Worm (Caenorhabditis elegans) whole organism, L1 larva: ENCODE results near the gene daam-1.
A peak's percentile ranks its signal among the peaks of the same experiment; 100 is the strongest.

ENCODE experiments used
- C16A3.4 ChIP-seq: fragments of 150-350 bp; optimal IDR thresholded peaks from 2 replicates; lab custom pipeline; 2014; ENCODE audit warnings: missing biosample characterization, missing genetic modification characterization
- C34B4.2 ChIP-seq: sonication (generic microtip); optimal IDR thresholded peaks from 2 replicates; lab custom pipeline; 2017; ENCODE audit warnings: mild to moderate bottlenecking, missing genetic modification characterization, missing compliant biosample characterization
- F16B12.6 ChIP-seq: fragments of 150-350 bp; optimal IDR thresholded peaks from 2 replicates; lab custom pipeline; 2014; ENCODE audit warnings: missing biosample characterization, missing genetic modification characterization
- Y116A8C.19 ChIP-seq: sonication (generic microtip); optimal IDR thresholded peaks from 2 replicates; lab custom pipeline; 2016; ENCODE audit warnings: missing compliant biosample characterization, missing genetic modification characterization, borderline replicate concordance
- aha-1 ChIP-seq: fragments of 150-350 bp; optimal IDR thresholded peaks from 2 replicates; lab custom pipeline; 2014; ENCODE audit warnings: missing biosample characterization, missing genetic modification characterization
- aly-2 ChIP-seq: fragments of 150-350 bp; optimal IDR thresholded peaks from 2 replicates; lab custom pipeline; 2014; ENCODE audit warnings: missing biosample characterization, missing genetic modification characterization
- ama-1 ChIP-seq: fragments of 150-350 bp; optimal IDR thresholded peaks from 2 replicates; lab custom pipeline; 2014
- blmp-1 ChIP-seq: fragments of 150-350 bp; optimal IDR thresholded peaks from 2 replicates; lab custom pipeline; 2014; ENCODE audit warnings: missing biosample characterization, missing genetic modification characterization
- ceh-82 ChIP-seq, 3 experiments: fragments of 150-350 bp in 1 of 3; sonication (generic microtip) in 2 of 3; optimal IDR thresholded peaks; 2 replicates each; lab custom pipeline; 2014 to 2017; ENCODE audit warnings: missing biosample characterization in 3 of 3, missing genetic modification characterization in 3 of 3
- dpl-1 ChIP-seq, 3 experiments: fragments of 150-350 bp in 2 of 3; sonication (generic microtip) in 1 of 3; optimal IDR thresholded peaks; 2 replicates each; lab custom pipeline; 2014 to 2017; ENCODE audit warnings: missing biosample characterization in 3 of 3, missing genetic modification characterization in 3 of 3, missing genetic modification reagents in 3 of 3
- efl-1 ChIP-seq, 4 experiments: fragments of 150-350 bp; optimal IDR thresholded peaks in 3 of 4; peaks in 1 of 4; 1 replicate in 1 of 4; 2 replicates in 3 of 4; lab custom pipeline; 2014; ENCODE audit warnings: missing biosample characterization in 2 of 4, missing genetic modification characterization in 2 of 4, missing genetic modification reagents in 2 of 4
- egl-13 ChIP-seq: sonication (generic microtip); optimal IDR thresholded peaks from 2 replicates; lab custom pipeline; 2016; ENCODE audit warnings: missing genotype, missing genetic modification reagents, missing genetic modification characterization, missing compliant biosample characterization
- elt-2 ChIP-seq: sonication (generic microtip); optimal IDR thresholded peaks from 2 replicates; lab custom pipeline; 2016; ENCODE audit warnings: missing genetic modification characterization, mild to moderate bottlenecking, inconsistent platforms, missing compliant biosample characterization, missing genetic modification reagents
- fkh-10 ChIP-seq: sonication (generic microtip); optimal IDR thresholded peaks from 2 replicates; lab custom pipeline; 2017; ENCODE audit warnings: missing biosample characterization, missing genetic modification reagents, missing genetic modification characterization
- fkh-8 ChIP-seq: sonication (generic microtip); optimal IDR thresholded peaks from 2 replicates; lab custom pipeline; 2016; ENCODE audit warnings: mild to moderate bottlenecking, missing genetic modification characterization, missing compliant biosample characterization
- irx-1 ChIP-seq: sonication (generic microtip); optimal IDR thresholded peaks from 2 replicates; lab custom pipeline; 2016; ENCODE audit warnings: missing genetic modification characterization, missing compliant biosample characterization
- lin-39 ChIP-seq: fragments of 150-350 bp; optimal IDR thresholded peaks from 2 replicates; lab custom pipeline; 2014; ENCODE audit warnings: missing biosample characterization, missing genetic modification reagents, missing genetic modification characterization
- nhr-76 ChIP-seq: sonication (generic microtip); optimal IDR thresholded peaks from 2 replicates; lab custom pipeline; 2017; ENCODE audit warnings: missing biosample characterization, missing genetic modification characterization
- nhr-77 ChIP-seq: fragments of 150-350 bp; optimal IDR thresholded peaks from 2 replicates; lab custom pipeline; 2014; ENCODE audit warnings: missing biosample characterization, missing genetic modification characterization
- nhr-84 ChIP-seq: sonication (generic microtip); optimal IDR thresholded peaks from 2 replicates; lab custom pipeline; 2017; ENCODE audit warnings: missing biosample characterization, missing genetic modification characterization
- nhr-85 ChIP-seq: sonication (generic microtip); peaks from one replicate; lab custom pipeline; 2016; ENCODE audit warnings: missing genetic modification characterization, inconsistent platforms, missing compliant biosample characterization
- pag-3 ChIP-seq: sonication (generic microtip); optimal IDR thresholded peaks from 2 replicates; lab custom pipeline; 2017; ENCODE audit warnings: missing genetic modification characterization, mild to moderate bottlenecking, missing compliant biosample characterization, antibody characterized with exemption, borderline replicate concordance; ENCODE audit not compliant: insufficient read depth
- pax-3 ChIP-seq: fragments of 200-800 bp; sonication (Bioruptor generic); optimal IDR thresholded peaks from 2 replicates; lab custom pipeline; 2018; ENCODE audit warnings: mild to moderate bottlenecking, missing genetic modification characterization, moderate library complexity, missing compliant biosample characterization
- pqm-1 ChIP-seq: sonication (generic microtip); optimal IDR thresholded peaks from 3 replicates; lab custom pipeline; 2017; ENCODE audit warnings: missing biosample characterization, missing genetic modification characterization
- rnt-1 ChIP-seq: sonication (generic microtip); optimal IDR thresholded peaks from 2 replicates; lab custom pipeline; 2016; ENCODE audit warnings: mild to moderate bottlenecking, missing genetic modification characterization, moderate library complexity, missing compliant biosample characterization
- skn-1 ChIP-seq: fragments of 150-350 bp; optimal IDR thresholded peaks from 2 replicates; lab custom pipeline; 2014; ENCODE audit warnings: missing biosample characterization, missing genetic modification characterization
- snu-23 ChIP-seq: sonication (generic microtip); optimal IDR thresholded peaks from 2 replicates; lab custom pipeline; 2016; ENCODE audit warnings: missing genetic modification characterization, missing compliant biosample characterization
- sptf-1 ChIP-seq: fragments of 150-350 bp; optimal IDR thresholded peaks from 2 replicates; lab custom pipeline; 2014; ENCODE audit warnings: missing biosample characterization, missing genetic modification characterization
- swsn-7 ChIP-seq: sonication (generic microtip); optimal IDR thresholded peaks from 2 replicates; lab custom pipeline; 2016; ENCODE audit warnings: missing genetic modification characterization, missing compliant biosample characterization
- unc-130 ChIP-seq: fragments of 150-350 bp; optimal IDR thresholded peaks from 2 replicates; lab custom pipeline; 2017; ENCODE audit warnings: missing biosample characterization, missing genetic modification characterization, inconsistent platforms
- ztf-4 ChIP-seq: fragments of 150-350 bp; optimal IDR thresholded peaks from 2 replicates; lab custom pipeline; 2014; ENCODE audit warnings: missing biosample characterization, missing genetic modification characterization

daam-1 gene

ce11 chrV:45010-45409, 38.6 kb downstream of the daam-1 start, which contains the start of gene B0348.2:
Gene B0348.2, plus strand, starts transcription at chrV:45310.
- no peak for TF ChIP-seq irx-1
- TF ChIP-seq pax-3 (tag; lab: Kevin White, UChicago): no peak
- no peak for TF ChIP-seq nhr-76 (tag; lab: Kevin White, UChicago)
- no peak for TF ChIP-seq C16A3.4 (tag; lab: Kevin White, UChicago)
- no peak for TF ChIP-seq rnt-1 (tag; lab: Kevin White, UChicago)
- TF ChIP-seq efl-1 (optimal IDR thresholded peaks at IDR 0.05; lab: Kevin White, UChicago): no peak
- peak in 1 of 2 experiments; percentile 31 for TF ChIP-seq efl-1 (GFP tag; optimal IDR thresholded peaks at IDR 0.05 in 1 of 2; lab: Kevin White, UChicago)
- TF ChIP-seq swsn-7 (tag; lab: Kevin White, UChicago): no peak

ce11 chrV:44026-44425, 39.6 kb downstream of the daam-1 start:
- TF ChIP-seq efl-1 (optimal IDR thresholded peaks at IDR 0.05; lab: Kevin White, UChicago) (no peak), efl-1 (GFP tag; optimal IDR thresholded peaks at IDR 0.05 in 1 of 2; lab: Kevin White, UChicago) (peak in 1 of 2 experiments; percentile 28), elt-2 (tag; lab: Kevin White, UChicago) (peak; percentile 59), egl-13 (tag; lab: Kevin White, UChicago) (no peak), fkh-10 (GFP tag; lab: Kevin White, UChicago) (no peak)

- no peak for TF ChIP-seq lin-39
- TF ChIP-seq efl-1 (optimal IDR thresholded peaks at IDR 0.05; lab: Kevin White, UChicago): no peak
- peak in 1 of 2 experiments; percentile 89 for TF ChIP-seq efl-1 (GFP tag; optimal IDR thresholded peaks at IDR 0.05 in 1 of 2; lab: Kevin White, UChicago)
- TF ChIP-seq nhr-85 (tag; lab: Kevin White, UChicago): peak; percentile 13
- no peak for TF ChIP-seq dpl-1 (GFP tag; optimal IDR thresholded peaks at IDR 0.05; lab: Kevin White, UChicago)
- TF ChIP-seq skn-1 (tag; lab: Kevin White, UChicago): no peak
- no peak for TF ChIP-seq pqm-1 (tag; lab: Kevin White, UChicago)
These were observed 40.6 kb downstream of the daam-1 start for ce11 chrV:43070-43469.

ce11 chrV:37729-38128, 45.9 kb downstream of the daam-1 start:
- TF ChIP-seq nhr-77 (no peak), pqm-1 (tag; lab: Kevin White, UChicago) (no peak), aha-1 (tag; lab: Kevin White, UChicago) (no peak), aly-2 (no peak), F16B12.6 (tag; lab: Kevin White, UChicago) (no peak), C34B4.2 (tag; lab: Kevin White, UChicago) (no peak), pag-3 (tag; lab: Kevin White, UChicago) (no peak), fkh-8 (tag; lab: Kevin White, UChicago) (no peak), ama-1 (lab: Kevin White, UChicago) (no peak), blmp-1 (tag; lab: Kevin White, UChicago) (no peak), unc-130 (no peak), ztf-4 (tag; lab: Kevin White, UChicago) (no peak)

ce11 chrV:29823-30222, 53.8 kb downstream of the daam-1 start:
- TF ChIP-seq fkh-8 (tag; lab: Kevin White, UChicago): no peak

ce11 chrV:28270-28669, 55.4 kb downstream of the daam-1 start:
- TF ChIP-seq Y116A8C.19 (no peak), snu-23 (GFP tag; lab: Kevin White, UChicago) (no peak), sptf-1 (no peak), efl-1 (optimal IDR thresholded peaks at IDR 0.05; lab: Kevin White, UChicago) (no peak), efl-1 (GFP tag; optimal IDR thresholded peaks at IDR 0.05 in 1 of 2; lab: Kevin White, UChicago) (peak in 1 of 2 experiments; percentile 70), F16B12.6 (tag; lab: Kevin White, UChicago) (no peak), nhr-85 (tag; lab: Kevin White, UChicago) (no peak), ama-1 (lab: Kevin White, UChicago) (no peak), nhr-84 (tag; lab: Kevin White, UChicago) (no peak), ceh-82 (tag; optimal IDR thresholded peaks at IDR 0.05; lab: Kevin White, UChicago) (no peak)
